Fruit fly (Drosophila melanogaster): Measurements from ENCODE around the gene Eip63E.
A peak's percentile ranks its signal among the peaks of the same experiment; 100 is the strongest.

The Eip63E gene

dm6 chr3L:3649527-3649926 is 134.0 kb downstream of the Eip63E start (continued):
- no peak for TF ChIP-seq dsx (GFP tag; optimal IDR thresholded peaks at IDR 0.05; ENCODE audit: poor library complexity, severe bottlenecking)
- peak; percentile 27 for TF ChIP-seq CG34406 (GFP tag; optimal IDR thresholded peaks at IDR 0.05)
- TF ChIP-seq Hr4 (GFP tag; optimal IDR thresholded peaks at IDR 0.05), result peak; percentile 71
- no peak for TF ChIP-seq Sox15 (GFP tag; optimal IDR thresholded peaks at IDR 0.05)
- no peak for TF ChIP-seq CG16779 (tag; optimal IDR thresholded peaks at IDR 0.05)
- no peak for TF ChIP-seq Ets96B (tag; optimal IDR thresholded peaks at IDR 0.05)
- no peak for TF ChIP-seq CG9139 (GFP tag; optimal IDR thresholded peaks at IDR 0.05)

- TF ChIP-seq vri (GFP tag; optimal IDR thresholded peaks at IDR 0.05) (no peak), CG6854 (GFP tag; optimal IDR thresholded peaks at IDR 0.05) (no peak), CG31627 (GFP tag; optimal IDR thresholded peaks at IDR 0.05) (no peak), fd59A (GFP tag; optimal IDR thresholded peaks at IDR 0.05) (no peak), CG3919 (GFP tag; optimal IDR thresholded peaks at IDR 0.05) (no peak), net (GFP tag; optimal IDR thresholded peaks at IDR 0.05) (no peak), Hr39 (GFP tag; optimal IDR thresholded peaks at IDR 0.05) (no peak), CG9139 (GFP tag; optimal IDR thresholded peaks at IDR 0.05) (no peak), Eip93F (GFP tag; optimal IDR thresholded peaks at IDR 0.05) (no peak), CG11762 (GFP tag; optimal IDR thresholded peaks at IDR 0.05; ENCODE audit: insufficient read depth) (no peak), CG11902 (GFP tag; optimal IDR thresholded peaks at IDR 0.05) (no peak), acj6 (GFP tag; optimal IDR thresholded peaks at IDR 0.05) (no peak), Sox14 (GFP tag; optimal IDR thresholded peaks at IDR 0.05) (no peak), CG32006 (GFP tag; optimal IDR thresholded peaks at IDR 0.05) (no peak), Met (GFP tag; optimal IDR thresholded peaks at IDR 0.05) (no peak), CG6276 (GFP tag; optimal IDR thresholded peaks at IDR 0.05) (no peak), CG8632 (GFP tag; optimal IDR thresholded peaks at IDR 0.05) (no peak), CG4318 (GFP tag; optimal IDR thresholded peaks at IDR 0.05) (no peak), CG10669 (GFP tag; optimal IDR thresholded peaks at IDR 0.05) (no peak), Eip75B (GFP tag; optimal IDR thresholded peaks at IDR 0.05) (no peak)
Observed at dm6 chr3L:3654671-3655070, 139.1 kb downstream of the Eip63E start, which contains the start of gene CG10862. Gene CG10862, minus strand, starts transcription at chr3L:3654771.

DNA sequence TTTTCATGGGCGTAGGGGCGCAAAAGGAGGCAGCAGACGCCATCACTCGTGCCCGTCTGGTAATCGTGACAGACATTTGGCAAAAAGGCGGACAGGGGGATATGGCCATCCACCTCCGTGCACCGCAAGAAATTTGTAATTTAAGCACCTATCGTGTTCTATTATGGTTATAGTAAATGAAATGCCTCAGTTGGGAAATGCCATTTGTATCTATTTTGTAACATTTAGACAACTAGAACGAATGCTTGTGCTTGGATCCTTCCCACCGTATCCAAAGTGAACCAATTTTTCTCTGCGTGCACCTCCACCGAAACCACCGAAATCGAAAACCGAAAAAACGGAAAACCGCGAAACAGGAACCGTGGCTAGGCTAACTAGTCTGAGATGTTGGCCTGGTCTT is 141.3 kb downstream of the Eip63E start:
- no peak for TF ChIP-seq Sox102F (GFP tag; optimal IDR thresholded peaks at IDR 0.05)
- TF ChIP-seq CG6276 (GFP tag; optimal IDR thresholded peaks at IDR 0.05), result peak; percentile 76
- TF ChIP-seq CG11902 (GFP tag; optimal IDR thresholded peaks at IDR 0.05), result no peak
- TF ChIP-seq CG8119 (GFP tag; IDR thresholded peaks at IDR 0.05), result peak; percentile 84
- no peak for TF ChIP-seq vri (GFP tag; optimal IDR thresholded peaks at IDR 0.05)
- peak; percentile 20 for TF ChIP-seq Sox14 (GFP tag; optimal IDR thresholded peaks at IDR 0.05)
- peak; percentile 53 for TF ChIP-seq CG3919 (GFP tag; optimal IDR thresholded peaks at IDR 0.05)
- TF ChIP-seq Gug (GFP tag; IDR thresholded peaks at IDR 0.05), result peak; percentile 50
- peak; percentile 8 for TF ChIP-seq CG34406 (GFP tag; optimal IDR thresholded peaks at IDR 0.05)
- TF ChIP-seq net (GFP tag; optimal IDR thresholded peaks at IDR 0.05), result peak; percentile 46
- TF ChIP-seq CG11294 (GFP tag; IDR thresholded peaks at IDR 0.05), result no peak
- TF ChIP-seq ss (GFP tag; optimal IDR thresholded peaks at IDR 0.05), result peak in 1 of 2 experiments; percentile 6
- no peak for TF ChIP-seq acj6 (GFP tag; optimal IDR thresholded peaks at IDR 0.05)
- TF ChIP-seq CG8632 (GFP tag; optimal IDR thresholded peaks at IDR 0.05), result no peak
- peak; percentile 56 for TF ChIP-seq achi (GFP tag; optimal IDR thresholded peaks at IDR 0.05)
- TF ChIP-seq Met (GFP tag; optimal IDR thresholded peaks at IDR 0.05), result no peak
- no peak for TF ChIP-seq Eip75B (GFP tag; optimal IDR thresholded peaks at IDR 0.05)
- peak; percentile 90 for TF ChIP-seq Hr4 (GFP tag; optimal IDR thresholded peaks at IDR 0.05)
- TF ChIP-seq dac (GFP tag; optimal IDR thresholded peaks at IDR 0.05), result peak; percentile 73
- TF ChIP-seq Ets96B (tag; optimal IDR thresholded peaks at IDR 0.05), result peak; percentile 21
- TF ChIP-seq topi (GFP tag; optimal IDR thresholded peaks at IDR 0.05), result no peak
- TF ChIP-seq Lpt (GFP tag; optimal IDR thresholded peaks at IDR 0.05), result peak; percentile 73
- TF ChIP-seq CG10669 (GFP tag; optimal IDR thresholded peaks at IDR 0.05), result no peak
- TF ChIP-seq CG1621 (tag; optimal IDR thresholded peaks at IDR 0.05), result peak; percentile 22
- peak; percentile 8 for TF ChIP-seq fd59A (GFP tag; optimal IDR thresholded peaks at IDR 0.05)
- TF ChIP-seq Smox (GFP tag; optimal IDR thresholded peaks at IDR 0.05), result no peak
- peak; percentile 88 for TF ChIP-seq eg (GFP tag; IDR thresholded peaks at IDR 0.05)
- TF ChIP-seq CG6163 (GFP tag; IDR thresholded peaks at IDR 0.05), result peak; percentile 75
- TF ChIP-seq esn (GFP tag; optimal IDR thresholded peaks at IDR 0.05), result no peak
- peak; percentile 89 for TF ChIP-seq CG15336 (GFP tag; IDR thresholded peaks at IDR 0.05)
- TF ChIP-seq CG11762 (GFP tag; optimal IDR thresholded peaks at IDR 0.05; ENCODE audit: insufficient read depth), result peak; percentile 4
- TF ChIP-seq CG6792 (GFP tag; optimal IDR thresholded peaks at IDR 0.05), result no peak
- TF ChIP-seq Hr39 (GFP tag; optimal IDR thresholded peaks at IDR 0.05), result peak; percentile 2
- peak; percentile 39 for TF ChIP-seq OdsH (GFP tag; optimal IDR thresholded peaks at IDR 0.05)
- TF ChIP-seq CG31627 (GFP tag; optimal IDR thresholded peaks at IDR 0.05), result no peak
- TF ChIP-seq CG3032 (tag; optimal IDR thresholded peaks at IDR 0.05), result peak; percentile 16
- peak; percentile 0 for TF ChIP-seq spab (GFP tag; optimal IDR thresholded peaks at IDR 0.05)

Data from whole organism, prepupa.